Worm (Caenorhabditis elegans): ENCODE data around the gene sri-18.

DNA sequence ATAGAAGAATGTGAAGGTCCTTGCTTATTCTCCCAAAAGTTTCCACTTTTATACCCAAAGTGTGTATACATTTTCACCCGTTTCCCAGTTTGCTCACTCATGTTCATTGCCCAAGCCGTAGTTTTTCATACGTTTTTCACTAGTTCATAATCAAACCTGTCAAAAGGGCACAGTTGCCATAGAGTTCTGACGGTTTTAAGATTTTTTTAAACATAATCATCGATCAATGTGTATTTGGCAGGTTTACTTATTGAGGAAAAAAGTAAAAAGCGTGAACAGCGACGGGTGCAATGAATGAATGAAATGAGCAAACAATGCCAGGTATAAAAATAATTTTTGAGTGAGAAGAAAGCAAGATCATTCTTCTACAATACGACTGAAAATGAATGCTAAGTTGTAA lies 39.0 kb downstream of the sri-18 start, which contains the start of the genes fipr-5 and fipr-9:
- TF ChIP-seq ceh-13 (GFP tag; optimal IDR thresholded peaks at IDR 0.05) (no peak), flt-1 (GFP tag; IDR thresholded peaks at IDR 0.05) (no peak), hmbx-1 (tag; optimal IDR thresholded peaks at IDR 0.05) (no peak), hmg-4 (GFP tag; optimal IDR thresholded peaks at IDR 0.05) (no peak), ceh-36 (tag; optimal IDR thresholded peaks at IDR 0.05) (no peak), F13C5.2 (tag; optimal IDR thresholded peaks at IDR 0.05) (no peak), sea-1 (GFP tag; conservative IDR thresholded peaks at IDR 0.05) (no peak), ama-1 (optimal IDR thresholded peaks at IDR 0.05) (no peak), aly-1 (tag; optimal IDR thresholded peaks at IDR 0.05) (no peak), tbx-11 (GFP tag; IDR thresholded peaks at IDR 0.05) (no peak), tra-4 (tag; optimal IDR thresholded peaks at IDR 0.05) (no peak), B0310.2 (tag; optimal IDR thresholded peaks at IDR 0.05) (no peak), hnd-1 (tag; optimal IDR thresholded peaks at IDR 0.05) (no peak)

Data from whole organism, early embryonic.